Worm (Caenorhabditis elegans): ENCODE measurements around the gene C16C8.20.

The C16C8.20 gene

DNA sequence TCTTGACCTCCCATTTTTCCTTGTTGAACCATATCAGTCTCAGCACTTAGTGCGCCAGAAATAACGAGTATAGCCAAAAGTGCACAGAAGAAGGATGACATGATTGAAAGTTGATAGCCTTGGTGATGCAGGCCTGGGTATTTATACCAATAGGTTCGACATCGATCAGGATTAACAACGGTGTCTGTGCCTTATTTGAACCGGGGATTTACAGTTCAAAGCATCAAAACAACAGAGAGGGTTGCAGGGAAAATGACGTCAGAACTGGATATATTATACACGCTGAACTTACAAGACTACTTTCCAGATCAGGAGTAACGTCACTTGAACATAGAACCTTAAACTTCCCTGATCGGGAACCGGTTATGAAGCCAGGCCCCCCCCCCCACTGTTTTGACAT lies 25.6 kb downstream of the C16C8.20 start, which contains the start of gene Y49F6B.12:
Gene Y49F6B.12 (minus strand): TSS at position 101 of the 400 bp plus-strand sequence.
- no peak for TF ChIP-seq F57A8.1 (GFP tag; optimal IDR thresholded peaks at IDR 0.05)
- TF ChIP-seq chd-7 (tag; optimal IDR thresholded peaks at IDR 0.05): no peak
- TF ChIP-seq F23B12.7 (tag; optimal IDR thresholded peaks at IDR 0.05; ENCODE audit: insufficient read depth): no peak
- no peak for TF ChIP-seq ceh-27 (GFP tag; optimal IDR thresholded peaks at IDR 0.05)
- TF ChIP-seq nhr-80 (tag; optimal IDR thresholded peaks at IDR 0.05): no peak
- no peak for TF ChIP-seq efl-1 (GFP tag; optimal IDR thresholded peaks at IDR 0.05)
- no peak for TF ChIP-seq Y56A3A.18 (GFP tag; IDR thresholded peaks at IDR 0.05)
- TF ChIP-seq atf-7 (tag; optimal IDR thresholded peaks at IDR 0.05): no peak
- TF ChIP-seq akir-1 (GFP tag; optimal IDR thresholded peaks at IDR 0.05): no peak
- no peak for TF ChIP-seq cebp-2 (GFP tag; IDR thresholded peaks at IDR 0.05)
- no peak for TF ChIP-seq tlf-1 (GFP tag; optimal IDR thresholded peaks at IDR 0.05)
- no peak for TF ChIP-seq lin-35 (GFP tag; optimal IDR thresholded peaks at IDR 0.05)
- TF ChIP-seq snpc-1.3 (tag; optimal IDR thresholded peaks at IDR 0.05; ENCODE audit: insufficient read depth): no peak
- TF ChIP-seq K11D2.4 (GFP tag; IDR thresholded peaks at IDR 0.05): no peak
- TF ChIP-seq Y53G8AR.9 (GFP tag; conservative IDR thresholded peaks at IDR 0.05): no peak

DNA sequence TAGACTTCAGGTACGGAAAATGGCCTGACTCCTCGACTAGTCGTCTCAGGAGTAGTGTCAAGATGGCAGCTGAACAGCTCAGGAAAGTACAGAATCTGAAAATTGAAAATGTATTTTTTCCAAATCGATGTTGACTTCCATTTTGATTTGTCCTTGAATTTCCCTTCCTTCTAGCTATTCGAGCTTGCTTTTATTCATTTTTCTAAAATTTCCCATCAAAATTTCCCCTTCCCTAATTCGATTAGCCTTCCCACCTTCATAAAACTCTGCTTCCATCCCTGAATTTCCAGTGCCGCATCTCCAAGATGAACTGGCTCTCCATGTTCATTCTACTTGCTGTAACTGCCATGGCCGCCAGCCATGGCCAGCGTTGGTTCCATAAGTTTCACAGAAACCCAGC lies 26.1 kb downstream of the C16C8.20 start, which contains the start of gene Y49F6B.6:
Gene Y49F6B.6 (plus strand): TSS at position 301 of the 400 bp plus-strand sequence.
- TF ChIP-seq ceh-100 (GFP tag; IDR thresholded peaks at IDR 0.05) (no peak), ceh-79 (tag; optimal IDR thresholded peaks at IDR 0.05) (no peak), T26A5.8 (tag; optimal IDR thresholded peaks at IDR 0.05) (no peak), lsl-1 (GFP tag; optimal IDR thresholded peaks at IDR 0.05) (no peak), snpc-3.4 (tag; optimal IDR thresholded peaks at IDR 0.05) (no peak), K11D2.4 (GFP tag; IDR thresholded peaks at IDR 0.05) (no peak), dpl-1 (GFP tag; optimal IDR thresholded peaks at IDR 0.05) (no peak), rcor-1 (GFP tag; IDR thresholded peaks at IDR 0.05) (no peak), F52B5.7 (tag; optimal IDR thresholded peaks at IDR 0.05) (no peak), akir-1 (GFP tag; optimal IDR thresholded peaks at IDR 0.05) (no peak), snpc-1.3 (tag; optimal IDR thresholded peaks at IDR 0.05; ENCODE audit: insufficient read depth) (no peak), B0336.3 (GFP tag; IDR thresholded peaks at IDR 0.05) (no peak), F57A8.1 (GFP tag; optimal IDR thresholded peaks at IDR 0.05) (no peak), F55B11.4 (tag; optimal IDR thresholded peaks at IDR 0.05; ENCODE audit: borderline replicate concordance, insufficient read depth) (no peak), lin-35 (GFP tag; optimal IDR thresholded peaks at IDR 0.05) (no peak), lir-1 (GFP tag; conservative IDR thresholded peaks at IDR 0.05) (no peak), nfyb-1 (GFP tag; IDR thresholded peaks at IDR 0.05) (no peak), ccch-3 (GFP tag; optimal IDR thresholded peaks at IDR 0.05) (no peak)

DNA sequence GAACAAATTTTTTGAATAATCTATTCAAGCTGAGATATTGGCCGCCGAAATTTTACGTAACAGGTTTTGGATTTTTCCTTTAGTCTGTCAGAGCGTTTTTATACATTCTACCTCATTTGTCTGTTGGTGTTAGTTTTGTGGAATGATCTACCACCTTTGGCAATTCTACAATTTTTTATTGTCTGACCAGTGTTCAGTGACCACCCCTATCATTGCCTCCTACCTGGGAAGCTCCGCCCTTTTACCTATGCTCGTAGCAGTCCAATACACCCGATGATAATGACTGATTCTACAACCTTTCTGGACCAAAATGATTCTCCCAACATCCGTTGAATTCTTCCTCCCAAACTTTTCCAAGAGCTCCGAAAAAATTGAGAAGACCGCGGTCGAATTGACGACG lies 27.0 kb downstream of the C16C8.20 start, which contains the start of gene sdz-32:
Gene sdz-32 (plus strand): TSS at position 301 of the 400 bp plus-strand sequence.
- TF ChIP-seq chd-7 (tag; optimal IDR thresholded peaks at IDR 0.05) (no peak), B0019.2 (GFP tag; conservative IDR thresholded peaks at IDR 0.05) (no peak), tbx-9 (tag; optimal IDR thresholded peaks at IDR 0.05; ENCODE audit: borderline replicate concordance) (no peak), gei-17 (GFP tag; optimal IDR thresholded peaks at IDR 0.05) (no peak)

DNA sequence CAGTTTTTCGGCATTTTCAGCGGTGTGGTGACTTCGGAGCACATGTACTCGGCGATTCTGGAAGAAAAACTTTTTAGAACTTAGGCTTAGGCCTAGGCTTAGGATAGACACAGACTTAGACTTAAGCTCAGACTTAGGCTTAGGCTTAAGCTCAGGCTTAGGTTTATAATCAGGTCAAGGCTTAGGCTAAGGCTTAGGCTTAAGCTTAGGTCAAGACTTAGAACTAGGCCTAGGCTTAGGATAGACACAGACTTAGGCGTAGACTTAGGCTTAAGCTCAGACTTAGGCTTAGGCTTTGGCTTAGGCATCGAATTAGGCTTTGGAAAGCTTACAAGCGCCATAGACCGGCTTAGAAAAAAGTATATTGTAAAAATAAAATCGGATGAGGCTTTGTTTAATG lies 29.8 kb downstream of the C16C8.20 start:
- no peak for TF ChIP-seq egl-18 (GFP tag; IDR thresholded peaks at IDR 0.05)

DNA sequence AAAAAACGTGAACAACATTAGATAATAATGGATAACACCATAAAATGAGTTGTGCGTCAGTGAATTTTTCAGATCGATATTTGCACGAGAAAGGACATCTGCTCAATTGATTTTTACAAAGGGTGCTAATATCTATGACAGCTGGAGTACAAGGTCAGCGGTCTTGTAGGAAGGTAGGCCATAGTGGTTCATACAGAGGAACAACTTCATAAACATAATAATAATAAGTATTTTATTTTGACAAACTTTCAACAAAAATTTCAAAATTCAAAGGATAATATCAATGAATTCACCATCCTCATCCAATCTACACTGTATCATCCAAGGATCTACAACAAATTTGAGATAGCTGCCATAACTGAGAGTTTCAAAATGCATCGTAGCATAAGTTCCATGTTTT lies 30.4 kb downstream of the C16C8.20 start, which contains the start of gene fbxb-104:
Gene fbxb-104 (minus strand): TSS at position 101 of the 400 bp plus-strand sequence.
- TF ChIP-seq F57C9.4 (tag; optimal IDR thresholded peaks at IDR 0.05): no peak
- TF ChIP-seq mcd-1 (GFP tag; IDR thresholded peaks at IDR 0.05): no peak
- TF ChIP-seq cebp-2 (GFP tag; IDR thresholded peaks at IDR 0.05): no peak
- no peak for TF ChIP-seq Y53G8AR.9 (GFP tag; conservative IDR thresholded peaks at IDR 0.05)

Data from whole organism, young adult.